Worm (Caenorhabditis elegans): Measurements from ENCODE around the gene srh-122.

DNA sequence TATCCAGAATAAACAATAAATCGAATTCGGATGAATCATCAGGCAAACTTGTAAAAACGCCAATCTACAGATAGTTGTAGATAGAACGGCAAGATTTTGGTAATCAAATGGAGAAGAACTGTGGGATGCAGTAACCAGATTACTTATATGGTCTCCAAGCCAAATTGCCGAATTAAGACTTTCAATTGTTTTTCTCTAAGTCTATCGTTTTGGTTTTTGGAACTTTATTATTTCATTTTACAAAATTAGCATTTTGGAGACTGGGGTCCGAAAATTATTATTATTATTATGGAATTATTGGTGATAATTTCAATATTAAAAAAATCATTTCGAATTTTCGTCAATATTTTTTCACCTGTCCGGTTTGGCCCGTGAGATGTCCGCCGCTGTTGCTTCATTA, 38.4 kb downstream of the srh-122 start, which contains the start of gene clec-228:
- TF ChIP-seq nfya-1 (tag; optimal IDR thresholded peaks at IDR 0.05) (no peak), ceh-31 (tag; optimal IDR thresholded peaks at IDR 0.05) (no peak), ahr-1 (tag; optimal IDR thresholded peaks at IDR 0.05) (no peak), ceh-24 (tag; optimal IDR thresholded peaks at IDR 0.05) (no peak)
